Worm (Caenorhabditis elegans): ENCODE measurements around the gene Y57G11C.1147.
"Not testable (repeated sequence)": the region's sequence is repeated elsewhere in the genome, so short reads cannot be mapped to it uniquely, and the experiment has no call there.

The Y57G11C.1147 gene

DNA sequence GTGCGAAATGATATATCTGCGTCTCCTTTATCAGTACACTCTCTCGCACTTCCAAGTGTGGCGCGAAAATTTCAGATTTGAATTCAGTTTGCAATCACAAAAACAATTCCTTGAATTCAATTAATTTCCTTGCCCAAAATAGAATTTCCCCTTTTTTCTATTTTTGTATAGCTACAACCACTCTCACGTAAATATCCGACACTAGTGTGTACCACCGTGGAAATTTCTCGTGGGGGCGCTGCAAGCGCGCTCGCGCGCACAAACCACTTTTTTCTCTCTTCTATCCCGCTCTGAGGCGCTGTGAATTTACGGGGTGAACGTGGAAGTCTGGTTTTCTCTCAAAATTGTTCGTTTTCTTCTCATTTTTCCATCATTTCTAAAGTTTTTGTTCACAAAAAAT lies 15.8 kb downstream of the Y57G11C.1147 start, which contains the start of gene Y57G11C.8:
Gene Y57G11C.8 (plus strand): TSS at position 301 of the 400 bp plus-strand sequence.
- no peak for TF ChIP-seq nhr-19 (GFP tag; conservative IDR thresholded peaks at IDR 0.05)
- no peak for TF ChIP-seq nhr-77 (tag; optimal IDR thresholded peaks at IDR 0.05)
- no peak for TF ChIP-seq unc-130 (tag; optimal IDR thresholded peaks at IDR 0.05)
- no peak for TF ChIP-seq lir-3 (tag; optimal IDR thresholded peaks at IDR 0.05; ENCODE audit: poor library complexity)
- TF ChIP-seq irx-1 (tag; optimal IDR thresholded peaks at IDR 0.05): no peak
- TF ChIP-seq xbp-1 (tag; optimal IDR thresholded peaks at IDR 0.05): no peak
- no peak for TF ChIP-seq skn-1 (tag; optimal IDR thresholded peaks at IDR 0.05)
- TF ChIP-seq elt-2 (tag; optimal IDR thresholded peaks at IDR 0.05): no peak
- no peak for TF ChIP-seq lin-35 (GFP tag; optimal IDR thresholded peaks at IDR 0.05)
- TF ChIP-seq mab-9 (GFP tag; IDR thresholded peaks at IDR 0.05): no peak

DNA sequence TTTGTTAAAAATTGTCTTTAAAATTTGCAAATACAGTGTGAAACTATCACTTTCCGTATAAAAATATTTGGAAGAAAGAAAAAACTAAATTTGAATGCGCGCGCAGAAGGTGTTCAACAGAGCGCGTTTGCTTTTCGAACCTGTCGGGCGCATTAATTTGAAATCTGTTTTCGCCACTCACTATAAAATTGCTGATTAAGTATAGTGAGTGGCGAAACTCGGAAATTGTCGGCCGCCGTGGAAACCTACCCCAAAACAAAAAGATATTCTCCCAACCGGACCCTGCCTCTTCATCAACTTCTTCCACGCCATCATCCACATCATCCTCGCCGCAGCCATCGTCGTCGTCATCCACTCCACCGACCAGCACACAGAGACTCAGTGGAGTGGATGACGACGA lies 16.7 kb downstream of the Y57G11C.1147 start:
- peak in 1 of 2 experiments; percentile 29 for TF ChIP-seq efl-1 (optimal IDR thresholded peaks at IDR 0.05)
- peak in 1 of 2 experiments; percentile 8 for TF ChIP-seq efl-1 (GFP tag; optimal IDR thresholded peaks at IDR 0.05 in 1 of 2)

DNA sequence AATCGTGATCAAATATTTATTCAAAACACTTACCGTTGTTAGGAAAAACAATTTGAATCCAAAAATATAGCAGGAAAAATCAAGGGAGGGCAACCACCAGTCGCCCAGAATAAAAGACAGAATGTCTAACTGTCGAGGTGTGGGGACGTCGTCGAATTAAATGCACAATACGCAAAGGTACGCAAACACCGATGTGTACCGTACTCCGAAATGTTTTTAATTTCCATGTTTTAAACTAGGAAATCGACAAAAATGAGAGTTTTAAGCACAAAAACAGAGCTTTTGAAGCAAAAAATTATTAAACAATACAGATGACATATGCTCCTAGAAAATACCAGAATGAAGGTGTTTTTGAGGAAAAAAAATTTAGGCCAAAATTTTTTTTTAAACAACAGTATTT lies 22.9 kb downstream of the Y57G11C.1147 start, which contains the start of gene Y57G11C.51:
Gene Y57G11C.51 (minus strand): TSS at position 101 of the 400 bp plus-strand sequence.
- not testable (repeated sequence) for TF ChIP-seq F16B12.6 (tag; optimal IDR thresholded peaks at IDR 0.05); ztf-11 (tag; optimal IDR thresholded peaks at IDR 0.05); alr-1 (tag; optimal IDR thresholded peaks at IDR 0.05; ENCODE audit: borderline replicate concordance)

DNA sequence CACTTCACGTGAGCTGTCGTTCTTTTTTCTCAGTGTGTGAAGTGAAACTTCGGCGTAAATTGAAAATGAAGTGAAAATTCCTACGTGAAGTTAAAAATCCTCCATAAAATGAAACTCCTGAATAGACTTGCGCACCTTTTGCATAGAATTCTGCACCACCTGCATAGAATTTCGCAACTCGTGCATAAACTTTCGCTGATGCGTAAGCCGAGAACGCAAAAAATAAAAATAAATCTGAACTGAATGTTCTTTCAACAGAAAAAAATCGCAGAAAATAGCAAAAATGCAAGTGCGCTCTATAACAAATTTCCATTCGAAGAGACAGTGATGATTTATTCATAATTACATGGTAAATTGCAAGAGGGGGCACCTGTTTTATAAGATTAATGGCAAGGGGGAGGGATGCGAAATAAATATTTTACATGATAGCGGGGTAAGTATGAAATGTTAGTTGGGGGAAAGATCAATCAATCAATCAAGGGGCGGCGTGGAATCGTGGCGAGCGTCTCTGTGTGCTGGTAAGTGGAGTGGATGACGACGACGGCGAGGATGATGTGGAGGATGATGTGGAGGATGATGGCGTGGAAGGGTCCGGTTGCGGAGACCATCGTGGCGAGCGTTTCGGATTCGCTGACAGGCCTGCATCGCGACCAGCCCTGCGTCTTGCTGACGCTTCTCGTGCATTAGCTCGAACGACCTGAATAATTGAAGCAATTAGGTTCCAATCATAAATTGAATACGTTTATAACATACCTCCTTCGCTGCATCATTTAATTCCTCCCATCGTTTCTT lies 23.8 kb downstream of the Y57G11C.1147 start, which contains the start of gene Y57G11C.36:
Gene Y57G11C.36 (minus strand): TSS at position 502 of the 792 bp plus-strand sequence.
- TF ChIP-seq lin-35 (GFP tag; optimal IDR thresholded peaks at IDR 0.05): no peak
- TF ChIP-seq C16A3.4 (tag; optimal IDR thresholded peaks at IDR 0.05): no peak
- peak in 1 of 3 experiments; percentile 10 for TF ChIP-seq dpl-1 (GFP tag; optimal IDR thresholded peaks at IDR 0.05)
- TF ChIP-seq unc-86 (tag; optimal IDR thresholded peaks at IDR 0.05): peak; percentile 68
- TF ChIP-seq efl-1 (optimal IDR thresholded peaks at IDR 0.05): no peak
- TF ChIP-seq efl-1 (GFP tag; optimal IDR thresholded peaks at IDR 0.05 in 1 of 2): peak in 1 of 2 experiments; percentile 60
- TF ChIP-seq lsy-2 (tag; optimal IDR thresholded peaks at IDR 0.05): no peak

DNA sequence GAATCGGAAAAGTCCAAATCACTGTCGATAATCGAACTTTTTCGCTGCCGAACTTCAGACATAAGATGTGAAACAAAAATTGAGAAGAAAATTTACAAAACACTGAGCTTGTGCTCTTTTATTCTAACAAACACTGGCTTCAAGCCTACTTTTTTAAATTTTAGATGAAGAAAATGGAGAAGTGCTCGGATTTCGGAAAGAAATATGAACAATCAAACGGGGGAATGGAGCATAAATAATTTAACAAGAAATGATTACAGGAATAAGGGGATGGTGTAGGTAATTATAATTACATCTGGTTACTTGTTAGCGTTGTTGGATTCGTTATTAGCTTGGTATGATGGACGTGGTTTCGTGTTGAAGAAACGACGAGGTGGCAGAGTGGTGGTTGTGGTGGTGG lies 26.0 kb downstream of the Y57G11C.1147 start, which contains the start of gene degl-1:
Gene degl-1 (minus strand): TSS at position 101 of the 400 bp plus-strand sequence.
- TF ChIP-seq egl-13 (tag; optimal IDR thresholded peaks at IDR 0.05): no peak

DNA sequence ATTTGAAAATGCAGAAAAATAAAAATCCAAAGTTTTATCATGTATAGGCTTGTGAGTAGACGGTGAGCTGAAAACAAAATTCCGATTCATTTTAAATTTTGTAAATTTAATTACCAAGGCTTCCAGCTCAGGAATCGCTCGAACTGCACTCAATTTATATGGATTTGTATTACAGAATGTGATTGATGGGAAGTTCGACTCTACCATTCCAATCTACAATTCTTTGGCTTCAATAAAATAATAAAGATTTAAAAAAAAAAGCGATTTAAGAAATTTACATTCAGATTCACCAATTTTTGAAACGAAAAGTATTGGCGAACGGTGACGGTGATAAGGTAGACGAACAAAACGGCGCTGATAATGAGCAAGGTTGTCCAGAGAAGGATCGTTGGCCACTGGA lies 26.7 kb downstream of the Y57G11C.1147 start:
- TF ChIP-seq fkh-10 (GFP tag; optimal IDR thresholded peaks at IDR 0.05): no peak
- no peak for TF ChIP-seq fkh-8 (tag; optimal IDR thresholded peaks at IDR 0.05)
- no peak for TF ChIP-seq efl-1 (optimal IDR thresholded peaks at IDR 0.05)
- TF ChIP-seq efl-1 (GFP tag; optimal IDR thresholded peaks at IDR 0.05 in 1 of 2): peak in 1 of 2 experiments; percentile 42
- TF ChIP-seq ets-5 (GFP tag; IDR thresholded peaks at IDR 0.05): no peak
- TF ChIP-seq Y116A8C.19 (tag; optimal IDR thresholded peaks at IDR 0.05; ENCODE audit: borderline replicate concordance): no peak
- TF ChIP-seq irx-1 (tag; optimal IDR thresholded peaks at IDR 0.05): no peak
- TF ChIP-seq tbx-2 (tag; optimal IDR thresholded peaks at IDR 0.05): no peak

DNA sequence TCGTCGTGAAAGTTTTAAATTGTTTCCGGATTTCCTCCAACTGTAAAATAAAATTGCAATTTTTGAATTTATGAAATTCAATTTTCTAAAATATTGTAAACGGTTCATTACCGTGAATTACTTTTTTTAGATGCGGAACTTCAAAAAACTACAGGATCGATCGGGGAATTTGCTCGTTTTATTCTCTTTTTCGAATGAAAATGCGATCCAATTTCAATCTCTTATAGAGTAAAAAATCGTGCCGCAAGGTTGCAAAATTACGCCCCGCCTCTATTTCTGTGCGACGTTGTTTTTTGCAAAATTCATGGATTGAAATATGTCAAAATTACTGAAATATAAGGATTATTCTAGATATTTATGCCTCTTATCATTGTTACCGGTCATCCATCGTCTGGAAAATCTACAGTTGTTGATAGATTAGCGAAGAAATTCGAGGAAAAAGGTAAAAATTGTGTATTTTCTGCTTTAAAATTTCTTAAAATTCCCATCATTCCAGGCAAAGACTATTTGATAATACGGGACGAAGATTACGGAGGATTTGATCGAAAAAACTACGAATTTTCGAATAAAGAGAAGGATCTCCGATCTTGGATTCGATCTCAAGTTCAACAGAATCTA lies 28.0 kb downstream of the Y57G11C.1147 start, which contains the start of gene Y57G11C.43:
Gene Y57G11C.43 (plus strand): TSS at position 224 of the 618 bp plus-strand sequence.
- no peak for TF ChIP-seq C16A3.4 (tag; optimal IDR thresholded peaks at IDR 0.05)
- no peak for TF ChIP-seq dsc-1 (tag; optimal IDR thresholded peaks at IDR 0.05)
- TF ChIP-seq elt-2 (tag; optimal IDR thresholded peaks at IDR 0.05): no peak
- no peak for TF ChIP-seq tbx-2 (tag; optimal IDR thresholded peaks at IDR 0.05)
- no peak for TF ChIP-seq mef-2 (tag; optimal IDR thresholded peaks at IDR 0.05)

Measured in whole organism, L1 larva.